Fruit fly (Drosophila melanogaster) whole organism: ENCODE results near the gene glo.

Experiments
- EcR ChIP-seq, 2 experiments: fragments of >200 bp; optimal IDR thresholded peaks; 2 replicates each; lab custom pipeline; 2017; ENCODE audit warnings: missing biosample characterization in 2 of 2, missing genetic modification characterization in 2 of 2, missing genetic modification reagents in 2 of 2
- psq ChIP-seq: fragments of >200 bp; optimal IDR thresholded peaks from 2 replicates; lab custom pipeline; 2017

DNA sequence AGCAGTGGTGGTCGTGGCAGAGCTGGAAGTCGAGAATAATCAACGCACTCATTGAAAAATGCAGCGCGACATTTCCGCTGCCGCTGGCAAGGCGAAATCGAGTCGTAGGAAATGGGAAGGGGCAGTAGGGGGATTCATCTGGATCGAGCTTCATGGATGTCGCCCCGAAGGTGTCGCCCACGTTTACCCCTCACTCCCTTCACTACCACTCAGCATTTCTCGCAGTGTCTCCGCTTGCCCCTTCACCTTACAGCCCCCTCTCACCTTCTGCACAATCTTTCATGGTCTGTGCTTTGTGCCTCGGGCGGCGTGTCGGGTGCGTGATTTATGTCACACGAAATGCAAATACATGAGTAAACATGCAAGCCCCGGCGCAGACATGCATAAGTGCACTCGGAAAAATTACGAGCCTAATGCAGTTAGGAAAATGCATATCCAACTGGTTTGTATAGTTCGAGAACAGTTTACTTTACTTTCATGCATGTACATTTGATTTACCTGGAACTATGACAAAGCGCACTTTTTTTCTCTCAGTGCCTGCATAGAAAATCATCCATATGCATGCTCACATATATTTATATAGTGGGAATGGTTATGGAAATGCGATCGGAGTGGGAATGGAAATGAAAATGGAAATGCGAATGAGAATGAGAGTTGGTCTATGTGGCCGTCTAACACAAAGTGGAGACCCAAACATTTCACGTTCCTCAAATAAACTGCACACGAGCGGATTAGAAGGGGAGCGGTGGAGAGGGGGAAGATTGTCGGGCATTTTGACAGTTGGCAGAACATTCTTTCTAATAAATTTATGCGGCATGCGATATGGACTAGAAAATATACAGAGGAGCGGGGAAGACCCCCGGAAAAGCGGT is 30.4 kb upstream of the glo start:
- TF ChIP-seq EcR (GFP tag; optimal IDR thresholded peaks at IDR 0.05; lab: Kevin White, UChicago) = no peak
- no peak for TF ChIP-seq psq (lab: Kevin White, UChicago)
